Worm (Caenorhabditis elegans): ENCODE results near the gene bus-8B.
A peak's percentile ranks its signal among the peaks of the same experiment; 100 is the strongest.

Gene bus-8B

DNA sequence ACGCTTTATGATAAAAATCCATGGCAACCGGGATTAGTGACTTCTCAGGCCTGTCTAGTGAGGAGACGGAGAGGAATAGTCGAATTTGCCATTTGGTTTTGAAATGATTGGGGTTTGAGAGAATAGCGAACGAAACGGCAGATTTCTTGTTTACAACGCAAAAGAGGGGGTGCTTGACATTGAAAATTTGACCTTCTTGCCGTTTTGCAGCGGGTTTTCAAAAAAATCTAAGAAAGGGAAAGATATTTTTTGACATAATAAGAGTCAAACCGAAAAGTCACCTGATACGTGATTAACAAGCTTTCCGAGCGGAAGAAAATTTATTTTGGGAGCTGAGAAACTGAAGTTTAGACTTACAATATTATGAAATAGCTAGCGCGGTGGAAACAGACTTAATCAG is 24.7 kb downstream of the bus-8B start:
- TF ChIP-seq ztf-23 (GFP tag; IDR thresholded peaks at IDR 0.05) = no peak
- no peak for TF ChIP-seq T22C8.4 (GFP tag; IDR thresholded peaks at IDR 0.05)
- TF ChIP-seq ref-1 (GFP tag; conservative IDR thresholded peaks at IDR 0.05) = no peak
- no peak for TF ChIP-seq klf-2 (GFP tag; conservative IDR thresholded peaks at IDR 0.05)
- TF ChIP-seq cog-1 (tag; optimal IDR thresholded peaks at IDR 0.05) = no peak
- TF ChIP-seq ztf-29 (GFP tag; IDR thresholded peaks at IDR 0.05) = no peak

ce11 chrX:5518352-5518751 is 25.2 kb downstream of the bus-8B start:
- TF ChIP-seq T22C8.4 (GFP tag; IDR thresholded peaks at IDR 0.05) = no peak
- no peak for TF ChIP-seq ztf-23 (GFP tag; IDR thresholded peaks at IDR 0.05)
- peak; percentile 31 for TF ChIP-seq cog-1 (tag; optimal IDR thresholded peaks at IDR 0.05)
- TF ChIP-seq ref-1 (GFP tag; conservative IDR thresholded peaks at IDR 0.05) = no peak
- TF ChIP-seq tab-1 (GFP tag; IDR thresholded peaks at IDR 0.05) = peak; percentile 60; the same call in 1 of the 2 replicates
- no peak; the same call in 1 of the 2 replicates for TF ChIP-seq flt-1 (GFP tag; IDR thresholded peaks at IDR 0.05)
- TF ChIP-seq ztf-29 (GFP tag; IDR thresholded peaks at IDR 0.05) = no peak

- TF ChIP-seq ref-1 (GFP tag; conservative IDR thresholded peaks at IDR 0.05) (no peak), flt-1 (GFP tag; IDR thresholded peaks at IDR 0.05) (no peak), T22C8.4 (GFP tag; IDR thresholded peaks at IDR 0.05) (no peak), tab-1 (GFP tag; IDR thresholded peaks at IDR 0.05) (no peak), ztf-29 (GFP tag; IDR thresholded peaks at IDR 0.05) (no peak)
Observed at ce11 chrX:5519567-5519966, 26.4 kb downstream of the bus-8B start.

- TF ChIP-seq ztf-29 (GFP tag; IDR thresholded peaks at IDR 0.05) (no peak), ref-1 (GFP tag; conservative IDR thresholded peaks at IDR 0.05) (no peak), med-1 (GFP tag; optimal IDR thresholded peaks at IDR 0.05; ENCODE audit: insufficient read depth) (no peak), klf-2 (GFP tag; conservative IDR thresholded peaks at IDR 0.05) (no peak), cog-1 (tag; optimal IDR thresholded peaks at IDR 0.05) (no peak), T22C8.4 (GFP tag; IDR thresholded peaks at IDR 0.05) (no peak), ztf-23 (GFP tag; IDR thresholded peaks at IDR 0.05) (no peak), flt-1 (GFP tag; IDR thresholded peaks at IDR 0.05) (no peak), tab-1 (GFP tag; IDR thresholded peaks at IDR 0.05) (no peak)
Observed at ce11 chrX:5522769-5523601, 29.9 kb downstream of the bus-8B start, which contains the start of gene mboa-3. Gene mboa-3 (minus strand): TSS chrX:5522819.

DNA sequence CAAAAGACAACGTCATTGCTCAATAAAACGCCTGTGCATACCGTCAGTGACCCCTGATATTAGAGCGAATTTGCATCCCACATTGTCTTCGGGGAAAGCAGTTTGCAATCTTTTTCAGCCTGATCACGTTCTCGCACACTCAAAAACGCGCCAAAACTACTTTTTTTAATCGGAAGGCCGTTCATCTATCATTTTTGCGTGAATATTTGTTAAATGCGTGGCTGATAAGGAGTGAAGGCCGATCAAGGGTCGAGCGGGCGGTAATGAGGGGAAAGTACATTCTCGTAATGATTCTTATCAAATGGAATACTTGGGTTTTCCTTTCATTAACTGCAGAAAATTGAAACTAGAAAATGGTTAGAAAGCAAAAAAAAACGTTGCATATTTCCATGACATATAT is 31.1 kb downstream of the bus-8B start:
- TF ChIP-seq T22C8.4 (GFP tag; IDR thresholded peaks at IDR 0.05) (no peak), ztf-23 (GFP tag; IDR thresholded peaks at IDR 0.05) (no peak), klf-2 (GFP tag; conservative IDR thresholded peaks at IDR 0.05) (no peak), ztf-29 (GFP tag; IDR thresholded peaks at IDR 0.05) (no peak), flt-1 (GFP tag; IDR thresholded peaks at IDR 0.05) (no peak)

- TF ChIP-seq cog-1 (tag; optimal IDR thresholded peaks at IDR 0.05) = no peak
Observed at ce11 chrX:5538416-5538815, 45.3 kb downstream of the bus-8B start, which contains the start of gene lgx-1. Gene lgx-1 (minus strand): TSS chrX:5538516.

- TF ChIP-seq tab-1 (GFP tag; IDR thresholded peaks at IDR 0.05) (no peak), flt-1 (GFP tag; IDR thresholded peaks at IDR 0.05) (no peak)
Observed at ce11 chrX:5543651-5544050, 50.5 kb downstream of the bus-8B start, which contains the start of gene C54G7.1. Gene C54G7.1 (plus strand): TSS chrX:5543951.
